Fruit fly (Drosophila melanogaster): ENCODE measurements around the gene sn.

Gene sn

dm6 chrX:7935798-7936572 lies 27.8 kb upstream of the sn start, which contains the start of gene Ubr3 (continued):
- no peak for TF ChIP-seq CG12744 (GFP tag; optimal IDR thresholded peaks at IDR 0.05)
- TF ChIP-seq CG2116 (GFP tag; optimal IDR thresholded peaks at IDR 0.05), result peak; percentile 94
- TF ChIP-seq CG7357 (GFP tag; IDR thresholded peaks at IDR 0.05), result peak; percentile 89
- peak; percentile 51 for TF ChIP-seq Hmr (GFP tag; optimal IDR thresholded peaks at IDR 0.05)
- TF ChIP-seq CG18011 (GFP tag; optimal IDR thresholded peaks at IDR 0.05), result no peak
- no peak for TF ChIP-seq oc (tag; optimal IDR thresholded peaks at IDR 0.05)
- peak; percentile 72 for TF ChIP-seq MESR4 (GFP tag; optimal IDR thresholded peaks at IDR 0.05)
- no peak for TF ChIP-seq gcm (GFP tag; optimal IDR thresholded peaks at IDR 0.05)
- no peak for TF ChIP-seq lov (optimal IDR thresholded peaks at IDR 0.05)
- no peak for TF ChIP-seq lov (GFP tag; IDR thresholded peaks at IDR 0.05)
- TF ChIP-seq CG11456 (GFP tag; IDR thresholded peaks at IDR 0.05), result no peak
- peak; percentile 27 for TF ChIP-seq p53 (GFP tag; optimal IDR thresholded peaks at IDR 0.05)
- TF ChIP-seq Atf6 (GFP tag; IDR thresholded peaks at IDR 0.05), result no peak
- no peak for TF ChIP-seq maf-S (GFP tag; optimal IDR thresholded peaks at IDR 0.05)
- no peak for TF ChIP-seq slbo (GFP tag; IDR thresholded peaks at IDR 0.05)
- no peak for TF ChIP-seq PHDP (tag; optimal IDR thresholded peaks at IDR 0.05)
- no peak for TF ChIP-seq CG14667 (GFP tag; IDR thresholded peaks at IDR 0.05)
- no peak for TF ChIP-seq ap (GFP tag; IDR thresholded peaks at IDR 0.05)
- TF ChIP-seq CG7556 (GFP tag; optimal IDR thresholded peaks at IDR 0.05), result no peak
- TF ChIP-seq schlank (tag; optimal IDR thresholded peaks at IDR 0.05), result no peak
- no peak for TF ChIP-seq pita (GFP tag; optimal IDR thresholded peaks at IDR 0.05)
- TF ChIP-seq tna (GFP tag; IDR thresholded peaks at IDR 0.05; ENCODE audit: partially characterized antibody), result peak; percentile 62
- TF ChIP-seq CG4404 (GFP tag; IDR thresholded peaks at IDR 0.05), result no peak
- TF ChIP-seq CG8924 (tag; optimal IDR thresholded peaks at IDR 0.05), result peak; percentile 19
- no peak for TF ChIP-seq Lim3 (GFP tag; IDR thresholded peaks at IDR 0.05)
- peak; percentile 87 for TF ChIP-seq pzg (GFP tag; optimal IDR thresholded peaks at IDR 0.05)
- no peak for TF ChIP-seq CG16863 (GFP tag; optimal IDR thresholded peaks at IDR 0.05)
- no peak for TF ChIP-seq CG17328 (GFP tag; IDR thresholded peaks at IDR 0.05)
- no peak for TF ChIP-seq CG3065 (GFP tag; optimal IDR thresholded peaks at IDR 0.05)
- TF ChIP-seq CG11398 (GFP tag; optimal IDR thresholded peaks at IDR 0.05), result peak; percentile 4
- TF ChIP-seq CG10959 (GFP tag; IDR thresholded peaks at IDR 0.05), result no peak
- no peak for TF ChIP-seq B-H1 (GFP tag; IDR thresholded peaks at IDR 0.05)
- no peak for TF ChIP-seq CG12219 (GFP tag; optimal IDR thresholded peaks at IDR 0.05)
- TF ChIP-seq CkIIα-i1 (GFP tag; IDR thresholded peaks at IDR 0.05), result no peak
- TF ChIP-seq CG32772 (GFP tag; IDR thresholded peaks at IDR 0.05), result no peak
- TF ChIP-seq cwo (GFP tag; optimal IDR thresholded peaks at IDR 0.05), result no peak
- TF ChIP-seq otp (GFP tag; IDR thresholded peaks at IDR 0.05), result no peak
- TF ChIP-seq D19B (GFP tag; optimal IDR thresholded peaks at IDR 0.05), result no peak
- no peak for TF ChIP-seq Bteb2 (GFP tag; optimal IDR thresholded peaks at IDR 0.05)
- peak; percentile 64 for TF ChIP-seq bbx (GFP tag; IDR thresholded peaks at IDR 0.05; ENCODE audit: partially characterized antibody)
- no peak for TF ChIP-seq ems (GFP tag; optimal IDR thresholded peaks at IDR 0.05)
- TF ChIP-seq CG16779 (GFP tag; IDR thresholded peaks at IDR 0.05), result no peak
- TF ChIP-seq CG31365 (tag; optimal IDR thresholded peaks at IDR 0.05), result no peak
- no peak for TF ChIP-seq Kr (GFP tag; optimal IDR thresholded peaks at IDR 0.05)
- TF ChIP-seq Trl (optimal IDR thresholded peaks at IDR 0.05), result no peak
- no peak for TF ChIP-seq Trl (GFP tag; optimal IDR thresholded peaks at IDR 0.05)
- TF ChIP-seq scrt (GFP tag; optimal IDR thresholded peaks at IDR 0.05), result no peak
- no peak for TF ChIP-seq CG4730 (GFP tag; IDR thresholded peaks at IDR 0.05)
- TF ChIP-seq CG6765 (GFP tag; optimal IDR thresholded peaks at IDR 0.05), result peak; percentile 26
- TF ChIP-seq CG4707 (GFP tag; optimal IDR thresholded peaks at IDR 0.05), result no peak
- TF ChIP-seq Nf-YA (GFP tag; IDR thresholded peaks at IDR 0.05), result no peak

Data from whole organism, embryonic.